Fruit fly (Drosophila melanogaster): ENCODE data around the gene CG5515.

DNA sequence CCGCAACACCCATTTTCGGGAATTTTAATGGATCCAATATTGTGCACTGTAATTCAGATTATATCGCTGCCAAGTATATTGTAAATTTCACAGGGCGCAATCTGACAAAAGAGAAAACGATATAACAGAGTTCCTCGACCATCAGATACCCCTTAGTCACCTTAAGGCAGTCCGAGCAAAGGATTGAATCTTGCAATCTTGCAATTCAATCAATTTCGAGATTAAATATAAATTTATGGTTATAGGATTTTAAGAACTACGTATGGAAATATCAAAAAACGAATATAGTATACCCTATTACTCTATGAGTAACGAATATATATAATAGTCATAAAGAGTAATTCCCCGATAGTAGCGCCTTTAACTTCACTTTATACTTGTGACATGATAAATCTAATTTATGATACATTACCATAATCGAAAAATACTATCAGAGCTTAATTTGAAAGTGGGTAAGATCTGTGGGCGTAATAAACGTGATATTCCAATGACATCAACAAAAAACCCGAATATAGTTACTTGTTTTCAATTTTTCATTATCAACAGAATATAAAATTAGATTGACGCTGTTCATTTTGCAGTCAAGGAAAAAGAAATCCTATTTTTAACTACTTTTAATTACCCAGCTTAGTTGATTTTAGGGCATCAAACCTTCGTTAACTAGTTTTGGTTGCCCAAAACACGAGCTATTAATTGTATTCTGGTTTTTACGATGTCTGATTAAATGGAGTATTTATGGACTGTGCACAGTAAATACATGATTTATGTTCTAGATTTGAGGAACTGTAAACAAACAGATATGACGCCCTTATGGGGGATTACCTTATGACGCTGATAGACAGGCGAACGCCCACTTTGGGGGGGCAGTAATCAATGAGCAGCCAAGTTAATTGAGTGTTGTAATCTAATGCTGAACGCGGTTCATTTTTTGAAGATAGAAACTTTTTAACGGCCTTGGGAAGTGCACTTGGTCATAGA is 49.9 kb downstream of the CG5515 start:
- TF ChIP-seq CG6163 (GFP tag; IDR thresholded peaks at IDR 0.05) (no peak), Blimp-1 (GFP tag; optimal IDR thresholded peaks at IDR 0.05) (no peak), Hr38 (GFP tag; optimal IDR thresholded peaks at IDR 0.05) (no peak), CG8119 (GFP tag; IDR thresholded peaks at IDR 0.05) (no peak), Lpt (GFP tag; optimal IDR thresholded peaks at IDR 0.05) (no peak), Ets96B (tag; optimal IDR thresholded peaks at IDR 0.05) (no peak), CG15336 (GFP tag; IDR thresholded peaks at IDR 0.05) (no peak), CG10631 (GFP tag; optimal IDR thresholded peaks at IDR 0.05) (no peak), CG9139 (GFP tag; optimal IDR thresholded peaks at IDR 0.05) (no peak)
